Worm (Caenorhabditis elegans) whole organism, L4/young adult: ENCODE data around the gene fipr-7.

Experiments
- dao-5 ChIP-seq: sonication (generic microtip); optimal IDR thresholded peaks from 2 replicates; lab custom pipeline; 2016; ENCODE audit warnings: missing genotype, missing genetic modification characterization, moderate library complexity, missing compliant biosample characterization
- him-1 ChIP-seq: sonication (generic microtip); optimal IDR thresholded peaks from 2 replicates; lab custom pipeline; 2016; ENCODE audit warnings: missing genotype, missing genetic modification reagents, missing genetic modification characterization, missing compliant biosample characterization

- TF ChIP-seq him-1 (tag; lab: Kevin White, UChicago) (no peak), dao-5 (no peak)
Measured at ce11 chrV:10183810-10184209, 45.8 kb upstream of the fipr-7 start.
